Fruit fly (Drosophila melanogaster): ENCODE measurements around the gene Peritrophin-15b.

DNA sequence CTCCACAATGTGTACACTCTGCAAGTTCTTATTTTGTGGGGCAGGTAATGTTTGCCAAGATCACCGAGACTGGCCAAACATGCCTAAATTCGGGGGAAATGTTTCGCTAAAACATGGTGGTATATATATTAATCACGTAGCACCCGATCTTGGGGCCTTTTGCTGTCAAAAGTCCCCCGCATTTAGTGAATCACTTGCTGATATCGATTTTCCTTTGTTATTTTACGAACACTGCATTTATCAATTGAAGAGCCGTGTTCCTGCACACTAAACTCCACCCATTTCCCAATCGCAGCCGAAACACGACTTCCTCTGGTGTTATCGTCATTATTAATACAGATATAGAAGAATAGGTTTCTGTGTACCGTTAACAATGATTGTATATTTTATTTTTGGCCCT is 27.0 kb upstream of the Peritrophin-15b start:
- no peak for TF ChIP-seq CG11560 (tag; IDR thresholded peaks at IDR 0.05)
- no peak for TF ChIP-seq CG11696 (GFP tag; IDR thresholded peaks at IDR 0.05)
